Worm (Caenorhabditis elegans) whole organism, late embryonic: ENCODE results near the gene ced-9.

ENCODE experiments used
- C38D4.7 ChIP-seq: fragments of 200-800 bp; sonication (Bioruptor generic); optimal IDR thresholded peaks from 2 replicates; lab custom pipeline; 2018; ENCODE audit warnings: mild to moderate bottlenecking, missing genetic modification characterization, moderate library complexity, missing compliant biosample characterization
- F13H6.1 ChIP-seq: sonication (generic microtip); optimal IDR thresholded peaks from 2 replicates; lab custom pipeline; 2016; ENCODE audit warnings: missing genetic modification characterization, missing compliant biosample characterization
- K02D7.2 ChIP-seq: sonication (generic microtip); optimal IDR thresholded peaks from 2 replicates; lab custom pipeline; 2017; ENCODE audit warnings: mild to moderate bottlenecking, missing genetic modification characterization, missing compliant biosample characterization
- K09A11.1 ChIP-seq: sonication (generic microtip); optimal IDR thresholded peaks from 2 replicates; lab custom pipeline; 2017; ENCODE audit warnings: antibody characterized with exemption, mild to moderate bottlenecking, missing genetic modification characterization, missing compliant biosample characterization; ENCODE audit not compliant: insufficient read depth
- Y22D7AL.16 ChIP-seq: sonication (generic microtip); optimal IDR thresholded peaks from 2 replicates; lab custom pipeline; 2016; ENCODE audit warnings: missing genetic modification characterization, missing compliant biosample characterization
- ahr-1 ChIP-seq: sonication (generic microtip); optimal IDR thresholded peaks from 2 replicates; lab custom pipeline; 2016; ENCODE audit warnings: missing genetic modification characterization, missing compliant biosample characterization
- ceh-18 ChIP-seq: sonication (generic microtip); optimal IDR thresholded peaks from 2 replicates; lab custom pipeline; 2016; ENCODE audit warnings: missing genetic modification characterization, missing compliant biosample characterization
- ceh-2 ChIP-seq: sonication (generic microtip); optimal IDR thresholded peaks from 2 replicates; lab custom pipeline; 2016; ENCODE audit warnings: missing genotype, missing genetic modification characterization, missing compliant biosample characterization
- ceh-31 ChIP-seq: sonication (generic microtip); optimal IDR thresholded peaks from 2 replicates; lab custom pipeline; 2016; ENCODE audit warnings: missing genetic modification characterization, missing compliant biosample characterization
- ceh-34 ChIP-seq: sonication (generic microtip); optimal IDR thresholded peaks from 2 replicates; lab custom pipeline; 2016; ENCODE audit warnings: mild to moderate bottlenecking, missing genetic modification characterization, missing compliant biosample characterization
- ceh-48 ChIP-seq: sonication (generic microtip); optimal IDR thresholded peaks from 2 replicates; lab custom pipeline; 2016; ENCODE audit warnings: missing genetic modification characterization, inconsistent platforms, missing compliant biosample characterization
- ceh-9 ChIP-seq: sonication (generic microtip); optimal IDR thresholded peaks from 2 replicates; lab custom pipeline; 2016; ENCODE audit warnings: mild to moderate bottlenecking, missing genetic modification characterization, inconsistent platforms, missing compliant biosample characterization
- che-1 ChIP-seq: sonication (generic microtip); optimal IDR thresholded peaks from 2 replicates; lab custom pipeline; 2016; ENCODE audit warnings: mild to moderate bottlenecking, missing genetic modification characterization, missing compliant biosample characterization
- dmd-4 ChIP-seq: sonication (generic microtip); optimal IDR thresholded peaks from 2 replicates; lab custom pipeline; 2016; ENCODE audit warnings: borderline replicate concordance, missing genetic modification characterization, missing compliant biosample characterization
- dve-1 ChIP-seq: sonication (generic microtip); optimal IDR thresholded peaks from 2 replicates; lab custom pipeline; 2017; ENCODE audit warnings: antibody characterized with exemption, mild to moderate bottlenecking, missing genetic modification characterization, missing compliant biosample characterization
- elt-2 ChIP-seq: sonication (generic microtip); optimal IDR thresholded peaks from 2 replicates; lab custom pipeline; 2016; ENCODE audit warnings: missing genetic modification reagents, missing genetic modification characterization, missing compliant biosample characterization
- ets-4 ChIP-seq: sonication (generic microtip); optimal IDR thresholded peaks from 2 replicates; lab custom pipeline; 2016; ENCODE audit warnings: missing genetic modification characterization, missing compliant biosample characterization
- eyg-1 ChIP-seq: sonication (generic microtip); optimal IDR thresholded peaks from 2 replicates; lab custom pipeline; 2016; ENCODE audit warnings: missing genotype, missing genetic modification characterization, missing compliant biosample characterization
- fax-1 ChIP-seq: sonication (generic microtip); optimal IDR thresholded peaks from 2 replicates; lab custom pipeline; 2016; ENCODE audit warnings: missing genotype, missing genetic modification characterization, missing compliant biosample characterization
- fkh-10 ChIP-seq: fragments of 150-350 bp; optimal IDR thresholded peaks from 2 replicates; lab custom pipeline; 2014; ENCODE audit warnings: missing biosample characterization, missing genetic modification reagents, missing genetic modification characterization
- fkh-6 ChIP-seq: sonication (generic microtip); optimal IDR thresholded peaks from 2 replicates; lab custom pipeline; 2016; ENCODE audit warnings: missing genetic modification characterization, missing compliant biosample characterization
- hlh-13 ChIP-seq: fragments of 200-800 bp; sonication (Bioruptor generic); optimal IDR thresholded peaks from 2 replicates; lab custom pipeline; 2018; ENCODE audit warnings: mild to moderate bottlenecking, missing genetic modification characterization, missing compliant biosample characterization
- hlh-30 ChIP-seq: sonication (generic microtip); optimal IDR thresholded peaks from 2 replicates; lab custom pipeline; 2017; ENCODE audit warnings: antibody characterized with exemption, missing genetic modification characterization, missing compliant biosample characterization; ENCODE audit not compliant: insufficient read depth
- lim-6 ChIP-seq: sonication (generic microtip); optimal IDR thresholded peaks from 2 replicates; lab custom pipeline; 2016; ENCODE audit warnings: missing genetic modification characterization, missing compliant biosample characterization
- madf-2 ChIP-seq: sonication (generic microtip); optimal IDR thresholded peaks from 2 replicates; lab custom pipeline; 2017; ENCODE audit warnings: missing genetic modification characterization, missing compliant biosample characterization
- mec-3 ChIP-seq: sonication (generic microtip); optimal IDR thresholded peaks from 2 replicates; lab custom pipeline; 2016; ENCODE audit warnings: borderline replicate concordance, missing genetic modification characterization, missing compliant biosample characterization
- nfya-1 ChIP-seq: sonication (generic microtip); optimal IDR thresholded peaks from 2 replicates; lab custom pipeline; 2017; ENCODE audit warnings: missing genetic modification characterization, mild to moderate bottlenecking, missing compliant biosample characterization, antibody characterized with exemption, moderate library complexity
- nhr-11 ChIP-seq: fragments of 150-350 bp; optimal IDR thresholded peaks from 2 replicates; lab custom pipeline; 2014; ENCODE audit warnings: missing biosample characterization, missing genetic modification characterization
- nhr-232 ChIP-seq: sonication (generic microtip); optimal IDR thresholded peaks from 2 replicates; lab custom pipeline; 2016; ENCODE audit warnings: missing genetic modification characterization, missing compliant biosample characterization
- npax-4 ChIP-seq: sonication (generic microtip); optimal IDR thresholded peaks from 2 replicates; lab custom pipeline; 2016; ENCODE audit warnings: missing genetic modification characterization, missing compliant biosample characterization
- odd-2 ChIP-seq: sonication (generic microtip); optimal IDR thresholded peaks from 2 replicates; lab custom pipeline; 2017; ENCODE audit warnings: antibody characterized with exemption, mild to moderate bottlenecking, missing genetic modification characterization, missing compliant biosample characterization
- pag-3 ChIP-seq: sonication (generic microtip); optimal IDR thresholded peaks from 2 replicates; lab custom pipeline; 2016; ENCODE audit warnings: missing compliant biosample characterization, missing genetic modification characterization, borderline replicate concordance
- pax-1 ChIP-seq: fragments of 150-350 bp; optimal IDR thresholded peaks from 2 replicates; lab custom pipeline; 2014; ENCODE audit warnings: missing biosample characterization, missing genetic modification characterization
- pha-2 ChIP-seq: sonication (generic microtip); optimal IDR thresholded peaks from 2 replicates; lab custom pipeline; 2017; ENCODE audit warnings: mild to moderate bottlenecking, missing genetic modification characterization, missing compliant biosample characterization
- pha-4 ChIP-seq: fragments of 150-350 bp; optimal IDR thresholded peaks from 2 replicates; lab custom pipeline; 2018; ENCODE audit warnings: missing biosample characterization, missing genetic modification reagents, missing genetic modification characterization
- pqm-1 ChIP-seq: sonication (generic microtip); optimal IDR thresholded peaks from 2 replicates; lab custom pipeline; 2016; ENCODE audit warnings: missing genetic modification characterization, missing compliant biosample characterization
- pros-1 ChIP-seq: fragments of 150-350 bp; optimal IDR thresholded peaks from 2 replicates; lab custom pipeline; 2014; ENCODE audit warnings: missing biosample characterization, missing genetic modification reagents, missing genetic modification characterization
- ref-2 ChIP-seq: sonication (generic microtip); optimal IDR thresholded peaks from 2 replicates; lab custom pipeline; 2016; ENCODE audit warnings: missing genetic modification characterization, missing compliant biosample characterization
- rnt-1 ChIP-seq: sonication (generic microtip); optimal IDR thresholded peaks from 2 replicates; lab custom pipeline; 2016; ENCODE audit warnings: missing genetic modification characterization, missing compliant biosample characterization
- sdc-2 ChIP-seq: sonication (generic microtip); optimal IDR thresholded peaks from 2 replicates; lab custom pipeline; 2016; ENCODE audit warnings: missing genotype, missing genetic modification characterization, missing compliant biosample characterization
- sox-2 ChIP-seq: fragments of 200-800 bp; sonication (Bioruptor generic); IDR thresholded peaks from 2 replicates; pipeline ENCODE4 v1.3.6; 2022; ENCODE audit warnings: missing genetic modification reagents, missing genetic modification characterization, missing compliant biosample characterization
- tbx-7 ChIP-seq: sonication (generic microtip); optimal IDR thresholded peaks from 2 replicates; lab custom pipeline; 2016; ENCODE audit warnings: missing genotype, missing genetic modification characterization, missing compliant biosample characterization
- ttx-3 ChIP-seq: sonication (generic microtip); optimal IDR thresholded peaks from 2 replicates; lab custom pipeline; 2016; ENCODE audit warnings: missing genetic modification reagents, missing genetic modification characterization, missing compliant biosample characterization
- unc-3 ChIP-seq, 2 experiments: fragments of 200-800 bp in 1 of 2; sonication (Bioruptor generic) in 1 of 2; sonication (generic microtip) in 1 of 2; conservative IDR thresholded peaks in 1 of 2; optimal IDR thresholded peaks in 1 of 2; 2 replicates each; pipeline versions ENCODE4 v1.3.6 to Lab custom; 2016 to 2022; ENCODE audit warnings: missing compliant biosample characterization in 2 of 2, missing genetic modification characterization in 2 of 2, missing genetic modification reagents in 1 of 2
- unc-42 ChIP-seq: sonication (generic microtip); optimal IDR thresholded peaks from 2 replicates; lab custom pipeline; 2016; ENCODE audit warnings: missing genotype, missing genetic modification characterization, missing compliant biosample characterization
- unc-55 ChIP-seq: sonication (generic microtip); optimal IDR thresholded peaks from 2 replicates; lab custom pipeline; 2017; ENCODE audit warnings: missing biosample characterization, missing genetic modification reagents, missing genetic modification characterization
- zip-5 ChIP-seq: sonication (generic microtip); optimal IDR thresholded peaks from 2 replicates; lab custom pipeline; 2016; ENCODE audit warnings: missing genetic modification characterization, missing compliant biosample characterization

ced-9 gene

ce11 chrIII:10314234-10314633 lies 20.7 kb upstream of the ced-9 start:
- TF ChIP-seq ttx-3, result no peak
- TF ChIP-seq rnt-1 (tag; lab: Kevin White, UChicago), result no peak
- peak; percentile 39 for TF ChIP-seq elt-2 (tag; lab: Kevin White, UChicago)

- TF ChIP-seq nfya-1 (no peak), unc-42 (tag; lab: Kevin White, UChicago) (no peak), tbx-7 (tag; lab: Kevin White, UChicago) (no peak), nhr-232 (tag; lab: Kevin White, UChicago) (no peak), zip-5 (no peak), odd-2 (tag; lab: Kevin White, UChicago) (no peak), ceh-34 (tag; lab: Kevin White, UChicago) (no peak)
- TF ChIP-seq, all 69 proteins: peak for 0
These were observed 16.8 kb upstream of the ced-9 start, which contains the start of the genes unc-50 and ostf-4 for ce11 chrIII:10318062-10318609. TSS of gene unc-50 (minus strand) at chrIII:10318162. TSS of gene ostf-4 (minus strand) at chrIII:10318559.

DNA sequence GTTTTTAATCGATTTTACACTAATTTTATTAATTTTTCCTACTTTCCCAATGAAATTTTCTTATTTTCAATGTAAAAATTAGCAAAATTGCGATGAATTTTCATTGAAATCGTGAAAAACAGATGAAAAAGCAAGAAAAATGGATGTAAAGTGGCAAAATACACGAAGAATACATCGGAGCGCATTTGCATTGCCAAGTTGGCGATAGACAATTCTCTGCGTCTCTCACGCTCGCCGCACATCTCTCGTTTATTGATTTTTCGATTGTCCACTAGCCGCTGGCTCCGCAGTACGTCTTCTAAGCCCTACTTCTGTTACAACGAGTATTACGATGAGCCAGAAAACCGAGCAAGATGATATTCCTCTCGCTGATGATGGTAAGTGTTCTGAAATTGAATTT lies 16.2 kb upstream of the ced-9 start, which contains the start of gene unc-69:
Gene unc-69, plus strand, starts transcription at position 185 of the 400 bp plus-strand sequence.
- TF ChIP-seq ceh-48 (tag; lab: Kevin White, UChicago) (peak; percentile 99), mec-3 (tag; lab: Kevin White, UChicago) (no peak), pax-1 (tag; lab: Kevin White, UChicago) (no peak), elt-2 (tag; lab: Kevin White, UChicago) (no peak), ttx-3 (no peak), fkh-10 (GFP tag; lab: Kevin White, UChicago) (no peak), npax-4 (tag; lab: Kevin White, UChicago) (no peak), ref-2 (tag; lab: Kevin White, UChicago) (peak; percentile 30), ceh-18 (peak; percentile 6), eyg-1 (tag; lab: Kevin White, UChicago) (no peak), pag-3 (tag; lab: Kevin White, UChicago) (no peak), sdc-2 (tag; lab: Kevin White, UChicago) (no peak), ceh-9 (tag; lab: Kevin White, UChicago) (no peak), ceh-34 (tag; lab: Kevin White, UChicago) (peak; percentile 30), pqm-1 (tag; lab: Kevin White, UChicago) (no peak), ceh-2 (tag; lab: Kevin White, UChicago) (no peak), K09A11.1 (no peak), zip-5 (no peak), pha-2 (tag; lab: Kevin White, UChicago) (no peak), F13H6.1 (tag; lab: Kevin White, UChicago) (no peak), madf-2 (no peak), C38D4.7 (no peak), odd-2 (tag; lab: Kevin White, UChicago) (no peak), pha-4 (tag; lab: Kevin White, UChicago) (no peak), pros-1 (no peak), rnt-1 (tag; lab: Kevin White, UChicago) (no peak), unc-55 (peak; percentile 10), dmd-4 (tag; lab: Kevin White, UChicago) (no peak), K02D7.2 (tag; lab: Kevin White, UChicago) (no peak), ahr-1 (tag; lab: Kevin White, UChicago) (no peak), che-1 (tag; lab: Kevin White, UChicago) (no peak), Y22D7AL.16 (no peak), unc-3 (GFP tag; conservative IDR thresholded peaks at IDR 0.05; lab: Robert Waterston, UW) (no peak), unc-3 (tag; optimal IDR thresholded peaks at IDR 0.05; lab: Kevin White, UChicago) (no peak), fkh-6 (tag; lab: Kevin White, UChicago) (no peak), hlh-13 (GFP tag; lab: Kevin White, UChicago) (no peak), nhr-11 (no peak), dve-1 (tag; lab: Kevin White, UChicago) (peak; percentile 2), ets-4 (tag; lab: Kevin White, UChicago) (no peak), sox-2 (GFP tag; lab: Robert Waterston, UW) (no peak), ceh-31 (tag; lab: Kevin White, UChicago) (peak; percentile 35), fax-1 (tag; lab: Kevin White, UChicago) (no peak), hlh-30 (no peak), lim-6 (tag; lab: Kevin White, UChicago) (no peak)
